Worm (Caenorhabditis elegans): Measurements from ENCODE around the gene sru-6.

Gene sru-6

DNA sequence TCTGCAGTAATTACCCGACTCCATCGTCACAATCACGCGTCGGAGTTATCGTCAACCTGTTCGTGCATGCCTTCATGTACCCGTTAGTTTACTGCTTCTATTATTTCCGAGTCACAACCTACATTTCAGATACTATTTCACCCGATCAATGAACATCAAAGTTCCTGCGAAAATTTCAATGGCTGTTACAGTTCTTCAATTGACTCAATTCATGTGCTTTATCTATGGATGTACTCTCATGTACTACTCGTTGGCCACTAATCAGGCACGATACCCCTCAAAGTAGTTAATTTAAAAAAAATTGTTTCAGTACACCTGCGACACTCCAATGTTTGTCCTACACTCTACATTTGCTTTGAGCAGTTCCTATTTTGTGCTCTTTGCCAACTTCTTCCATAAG, 40.3 kb downstream of the sru-6 start:
- TF ChIP-seq zfh-2 (GFP tag; conservative IDR thresholded peaks at IDR 0.05): no peak
- TF ChIP-seq ztf-26 (tag; optimal IDR thresholded peaks at IDR 0.05): peak; percentile 6
- TF ChIP-seq madf-8 (GFP tag; conservative IDR thresholded peaks at IDR 0.05): no peak
- TF ChIP-seq mel-28 (tag; optimal IDR thresholded peaks at IDR 0.05; ENCODE audit: borderline replicate concordance): no peak
- TF ChIP-seq mcd-1 (GFP tag; IDR thresholded peaks at IDR 0.05): no peak
- TF ChIP-seq gei-17 (GFP tag; optimal IDR thresholded peaks at IDR 0.05): peak; percentile 6
- TF ChIP-seq repo-1 (tag; optimal IDR thresholded peaks at IDR 0.05): peak; percentile 3

DNA sequence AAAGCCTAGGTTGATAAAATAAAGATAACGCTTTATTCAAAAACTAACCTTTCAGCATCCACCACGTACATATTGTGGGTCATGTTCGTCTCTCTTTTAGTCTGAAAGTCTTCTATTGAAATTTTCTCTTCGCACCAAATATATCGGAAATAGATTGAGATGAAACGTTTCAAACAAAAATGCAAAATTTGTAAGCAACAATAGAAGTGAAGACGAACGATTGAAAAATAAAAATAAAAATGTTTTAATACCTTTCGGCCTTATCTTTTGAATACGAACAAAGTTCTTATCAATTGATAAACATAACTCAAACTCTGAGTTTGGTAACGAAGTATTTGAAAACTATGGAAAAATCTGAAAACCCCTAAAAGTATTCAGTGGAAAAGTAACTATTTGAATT, 42.7 kb downstream of the sru-6 start, which contains the start of gene F56H11.2:
F56H11.2 (minus strand) TSS at position 101 of the 400 bp plus-strand sequence.
- TF ChIP-seq snpc-4 (GFP tag; optimal IDR thresholded peaks at IDR 0.05) (no peak), snpc-4 (tag; optimal IDR thresholded peaks at IDR 0.05) (no peak), ztf-3 (GFP tag; optimal IDR thresholded peaks at IDR 0.05) (no peak), zim-3 (tag; optimal IDR thresholded peaks at IDR 0.05) (no peak), T26A5.8 (tag; optimal IDR thresholded peaks at IDR 0.05) (no peak), hlh-26 (GFP tag; conservative IDR thresholded peaks at IDR 0.05) (no peak), rec-8 (tag; optimal IDR thresholded peaks at IDR 0.05) (no peak), efl-1 (GFP tag; optimal IDR thresholded peaks at IDR 0.05) (no peak), cebp-2 (GFP tag; IDR thresholded peaks at IDR 0.05) (no peak), pha-4 (tag; optimal IDR thresholded peaks at IDR 0.05) (no peak), ceh-79 (tag; optimal IDR thresholded peaks at IDR 0.05) (no peak), snpc-1.1 (tag; optimal IDR thresholded peaks at IDR 0.05; ENCODE audit: insufficient read depth) (no peak), lir-1 (GFP tag; conservative IDR thresholded peaks at IDR 0.05) (no peak), lin-40 (tag; optimal IDR thresholded peaks at IDR 0.05) (no peak), bed-2 (GFP tag; IDR thresholded peaks at IDR 0.05) (no peak), nhr-90 (tag; optimal IDR thresholded peaks at IDR 0.05) (no peak), attf-3 (GFP tag; conservative IDR thresholded peaks at IDR 0.05) (no peak), snpc-1.3 (tag; optimal IDR thresholded peaks at IDR 0.05; ENCODE audit: insufficient read depth) (no peak), attf-5 (GFP tag; optimal IDR thresholded peaks at IDR 0.05) (no peak)

DNA sequence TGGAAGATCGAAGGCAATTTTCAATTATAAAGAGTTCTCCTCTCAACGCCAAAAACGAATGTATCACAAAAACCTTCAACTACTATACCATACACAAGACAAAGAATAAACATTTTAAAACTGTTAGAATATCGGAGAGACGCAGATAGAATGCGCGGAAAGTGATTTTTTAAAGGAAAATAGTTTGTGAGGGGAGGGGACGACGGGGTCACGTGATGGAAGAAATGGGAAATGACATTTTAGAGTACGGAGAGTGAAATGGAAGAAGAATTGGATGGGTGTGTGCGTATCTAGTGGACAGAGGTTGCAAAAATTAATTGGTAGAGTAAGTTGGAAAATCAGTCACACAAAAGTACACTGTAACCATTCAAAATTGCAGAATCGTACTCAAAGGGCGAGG, 43.9 kb downstream of the sru-6 start:
- TF ChIP-seq lin-40 (tag; optimal IDR thresholded peaks at IDR 0.05): peak; percentile 44
- no peak for TF ChIP-seq ceh-100 (GFP tag; IDR thresholded peaks at IDR 0.05)
- 0 out of 2 replicates have a peak, but pooled peaks have one; percentile 18 for TF ChIP-seq dox-1 (GFP tag; IDR thresholded peaks at IDR 0.05)
- TF ChIP-seq nfya-1 (tag; optimal IDR thresholded peaks at IDR 0.05; ENCODE audit: borderline replicate concordance, insufficient read depth): no peak

DNA sequence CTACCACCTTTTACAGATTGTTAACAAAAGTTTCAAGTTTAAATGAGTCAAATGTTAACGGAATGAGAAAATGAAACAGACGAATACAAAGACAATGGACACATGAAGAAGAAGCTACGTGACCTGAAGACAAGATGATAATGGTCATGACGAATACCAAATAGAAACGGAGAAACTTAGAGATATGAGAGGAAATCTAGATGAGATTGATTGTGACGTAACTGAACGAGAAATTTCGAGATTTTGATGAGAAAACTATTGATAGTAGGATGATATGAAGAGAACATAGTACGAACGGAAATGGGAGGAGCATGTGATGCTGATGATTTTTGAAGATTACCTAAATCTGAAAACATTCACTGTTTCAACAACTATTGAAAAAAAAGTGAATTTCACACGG, 44.7 kb downstream of the sru-6 start:
- TF ChIP-seq F10E7.11 (tag; optimal IDR thresholded peaks at IDR 0.05) (no peak), zfh-2 (GFP tag; conservative IDR thresholded peaks at IDR 0.05) (no peak), nfya-2 (GFP tag; IDR thresholded peaks at IDR 0.05) (no peak), fkh-3 (tag; optimal IDR thresholded peaks at IDR 0.05) (no peak), F23B12.7 (tag; optimal IDR thresholded peaks at IDR 0.05; ENCODE audit: insufficient read depth) (no peak), lsl-1 (GFP tag; optimal IDR thresholded peaks at IDR 0.05) (no peak), aptf-2 (GFP tag; conservative IDR thresholded peaks at IDR 0.05) (no peak), rcor-1 (GFP tag; IDR thresholded peaks at IDR 0.05) (no peak), let-607 (tag; optimal IDR thresholded peaks at IDR 0.05) (no peak), C17E4.6 (GFP tag; IDR thresholded peaks at IDR 0.05) (no peak), hsf-1 (GFP tag; IDR thresholded peaks at IDR 0.05) (no peak)

All from whole organism, young adult.